Fruit fly (Drosophila melanogaster): ENCODE results near the gene CG33116.

CG33116 gene

dm6 chr2L:19567305-19567898 lies 34.1 kb downstream of the CG33116 start:
- TF ChIP-seq Blimp-1 (GFP tag; optimal IDR thresholded peaks at IDR 0.05) (no peak), vri (GFP tag; optimal IDR thresholded peaks at IDR 0.05) (peak; percentile 7), lz (GFP tag; optimal IDR thresholded peaks at IDR 0.05) (no peak), dac (GFP tag; optimal IDR thresholded peaks at IDR 0.05) (no peak), achi (GFP tag; optimal IDR thresholded peaks at IDR 0.05) (no peak), cyc (GFP tag; optimal IDR thresholded peaks at IDR 0.05) (no peak), CG6854 (GFP tag; optimal IDR thresholded peaks at IDR 0.05) (no peak), CG7368 (GFP tag; optimal IDR thresholded peaks at IDR 0.05) (no peak), Gug (GFP tag; IDR thresholded peaks at IDR 0.05) (no peak), CG8632 (GFP tag; optimal IDR thresholded peaks at IDR 0.05) (no peak), Eip78C (GFP tag) (peak; percentile 25), esn (GFP tag; optimal IDR thresholded peaks at IDR 0.05) (no peak)

dm6 chr2L:19570806-19571254 lies 37.6 kb downstream of the CG33116 start:
- TF ChIP-seq Met (GFP tag; optimal IDR thresholded peaks at IDR 0.05), result peak; percentile 43
- no peak for TF ChIP-seq Ets96B (tag; optimal IDR thresholded peaks at IDR 0.05)
- TF ChIP-seq CG6163 (GFP tag; IDR thresholded peaks at IDR 0.05), result peak; percentile 56; the same call in 2 of the 3 replicates
- TF ChIP-seq Sox102F (GFP tag; optimal IDR thresholded peaks at IDR 0.05), result peak; percentile 22
- TF ChIP-seq CG31627 (GFP tag; optimal IDR thresholded peaks at IDR 0.05), result peak; percentile 31
- 0 out of 3 replicates have a peak, but pooled peaks have one; percentile 39 for TF ChIP-seq CG8119 (GFP tag; IDR thresholded peaks at IDR 0.05)
- peak; percentile 4 for TF ChIP-seq vri (GFP tag; optimal IDR thresholded peaks at IDR 0.05)
- TF ChIP-seq cyc (GFP tag; optimal IDR thresholded peaks at IDR 0.05), result peak; percentile 27
- TF ChIP-seq net (GFP tag; optimal IDR thresholded peaks at IDR 0.05), result peak; percentile 31
- TF ChIP-seq ss (GFP tag; optimal IDR thresholded peaks at IDR 0.05), result no peak
- peak; percentile 54 for TF ChIP-seq pdm3 (GFP tag; optimal IDR thresholded peaks at IDR 0.05)
- peak; percentile 28 for TF ChIP-seq CG10669 (GFP tag; optimal IDR thresholded peaks at IDR 0.05)
- TF ChIP-seq esn (GFP tag; optimal IDR thresholded peaks at IDR 0.05), result peak; percentile 51
- TF ChIP-seq CG3919 (GFP tag; optimal IDR thresholded peaks at IDR 0.05), result peak; percentile 35
- TF ChIP-seq Eip78C (GFP tag), result peak; percentile 83
- peak; percentile 33 for TF ChIP-seq CG10631 (GFP tag; optimal IDR thresholded peaks at IDR 0.05)
- TF ChIP-seq CG34406 (GFP tag; optimal IDR thresholded peaks at IDR 0.05), result no peak
- peak; percentile 37 for TF ChIP-seq achi (GFP tag; optimal IDR thresholded peaks at IDR 0.05)
- TF ChIP-seq CG3032 (tag; optimal IDR thresholded peaks at IDR 0.05), result peak; percentile 5
- TF ChIP-seq svp (GFP tag), result peak; percentile 90
- no peak for TF ChIP-seq Lpt (GFP tag; optimal IDR thresholded peaks at IDR 0.05)
- peak; percentile 44 for TF ChIP-seq Hr39 (GFP tag; optimal IDR thresholded peaks at IDR 0.05)
- no peak for TF ChIP-seq CG8319 (GFP tag; optimal IDR thresholded peaks at IDR 0.05)
- TF ChIP-seq acj6 (GFP tag; optimal IDR thresholded peaks at IDR 0.05), result peak; percentile 8
- TF ChIP-seq CG6854 (GFP tag; optimal IDR thresholded peaks at IDR 0.05), result no peak
- peak; percentile 59; the same call in 1 of the 3 replicates for TF ChIP-seq eg (GFP tag; IDR thresholded peaks at IDR 0.05)
- no peak for TF ChIP-seq Sox14 (GFP tag; optimal IDR thresholded peaks at IDR 0.05)
- TF ChIP-seq Eip93F (GFP tag; optimal IDR thresholded peaks at IDR 0.05), result peak; percentile 37
- no peak for TF ChIP-seq CG6792 (GFP tag; optimal IDR thresholded peaks at IDR 0.05)
- peak; percentile 69 for TF ChIP-seq CG32006 (GFP tag; optimal IDR thresholded peaks at IDR 0.05)
- TF ChIP-seq lz (GFP tag; optimal IDR thresholded peaks at IDR 0.05), result peak; percentile 49
- TF ChIP-seq dac (GFP tag; optimal IDR thresholded peaks at IDR 0.05), result peak; percentile 22
- peak; percentile 37 for TF ChIP-seq Gug (GFP tag; IDR thresholded peaks at IDR 0.05)
- no peak for TF ChIP-seq Smox (GFP tag; optimal IDR thresholded peaks at IDR 0.05)
- TF ChIP-seq CG4318 (GFP tag; optimal IDR thresholded peaks at IDR 0.05), result peak; percentile 28
- peak; percentile 52 for TF ChIP-seq topi (GFP tag; optimal IDR thresholded peaks at IDR 0.05)
- peak; percentile 73 for TF ChIP-seq Hr4 (GFP tag; optimal IDR thresholded peaks at IDR 0.05)
- no peak for TF ChIP-seq salr (GFP tag; optimal IDR thresholded peaks at IDR 0.05)
- peak; percentile 27; the same call in 1 of the 2 replicates for TF ChIP-seq CG15336 (GFP tag; IDR thresholded peaks at IDR 0.05)
- TF ChIP-seq OdsH (GFP tag; optimal IDR thresholded peaks at IDR 0.05), result peak; percentile 54
